Worm (Caenorhabditis elegans): Measurements from ENCODE around the gene F19B10.6.

F19B10.6 gene

ce11 chrII:3699591-3699990, 35.9 kb upstream of the F19B10.6 start, which contains the start of gene srx-104:
Gene srx-104, minus strand, starts transcription at chrII:3699691.
- TF ChIP-seq fos-1 (tag; optimal IDR thresholded peaks at IDR 0.05): no peak
- TF ChIP-seq alr-1 (tag; optimal IDR thresholded peaks at IDR 0.05): no peak
- TF ChIP-seq snpc-4 (tag; optimal IDR thresholded peaks at IDR 0.05): no peak
- TF ChIP-seq nhr-129 (tag; optimal IDR thresholded peaks at IDR 0.05): no peak
- no peak for TF ChIP-seq mdl-1 (tag; optimal IDR thresholded peaks at IDR 0.05)
- TF ChIP-seq ama-1 (optimal IDR thresholded peaks at IDR 0.05): no peak
- TF ChIP-seq nhr-6 (tag; optimal IDR thresholded peaks at IDR 0.05): no peak
- no peak for TF ChIP-seq nhr-12 (tag; optimal IDR thresholded peaks at IDR 0.05)
- TF ChIP-seq ceh-16 (tag; optimal IDR thresholded peaks at IDR 0.05): no peak
- TF ChIP-seq ceh-82 (tag; optimal IDR thresholded peaks at IDR 0.05): no peak
- TF ChIP-seq elt-1 (tag; optimal IDR thresholded peaks at IDR 0.05): no peak
- no peak for TF ChIP-seq nhr-23 (tag; optimal IDR thresholded peaks at IDR 0.05)
- TF ChIP-seq nhr-25 (tag; optimal IDR thresholded peaks at IDR 0.05): no peak
- TF ChIP-seq lin-11 (tag; optimal IDR thresholded peaks at IDR 0.05): no peak

ce11 chrII:3694664-3695063, 31.0 kb upstream of the F19B10.6 start, which contains the start of gene srx-102:
Gene srx-102, minus strand, starts transcription at chrII:3694764.
- TF ChIP-seq sem-4 (tag; optimal IDR thresholded peaks at IDR 0.05): no peak
- no peak for TF ChIP-seq ZK546.5 (tag; optimal IDR thresholded peaks at IDR 0.05)
- TF ChIP-seq sma-9 (GFP tag; optimal IDR thresholded peaks at IDR 0.05): no peak
- TF ChIP-seq sma-9 (tag; optimal IDR thresholded peaks at IDR 0.05): no peak
- TF ChIP-seq F13H6.1 (tag; optimal IDR thresholded peaks at IDR 0.05): no peak
- no peak for TF ChIP-seq lin-13 (GFP tag; optimal IDR thresholded peaks at IDR 0.05)
- TF ChIP-seq blmp-1 (tag; optimal IDR thresholded peaks at IDR 0.05; ENCODE audit: insufficient read depth): no peak
- TF ChIP-seq lin-11 (tag; optimal IDR thresholded peaks at IDR 0.05): no peak
- TF ChIP-seq unc-39 (tag; optimal IDR thresholded peaks at IDR 0.05): no peak
- TF ChIP-seq ceh-16 (tag; optimal IDR thresholded peaks at IDR 0.05): no peak
- no peak for TF ChIP-seq elt-3 (tag; optimal IDR thresholded peaks at IDR 0.05)
- no peak for TF ChIP-seq gmeb-1 (tag; optimal IDR thresholded peaks at IDR 0.05)
- no peak for TF ChIP-seq nhr-10 (tag; optimal IDR thresholded peaks at IDR 0.05)

- TF ChIP-seq nhr-6 (tag; optimal IDR thresholded peaks at IDR 0.05) (no peak), Y55F3AM.14 (GFP tag; optimal IDR thresholded peaks at IDR 0.05) (no peak), peb-1 (tag; optimal IDR thresholded peaks at IDR 0.05) (no peak), nhr-25 (tag; optimal IDR thresholded peaks at IDR 0.05) (no peak), sem-4 (tag; optimal IDR thresholded peaks at IDR 0.05) (no peak), nhr-129 (tag; optimal IDR thresholded peaks at IDR 0.05) (no peak), ztf-1 (GFP tag; conservative IDR thresholded peaks at IDR 0.05) (no peak), lin-13 (GFP tag; optimal IDR thresholded peaks at IDR 0.05) (no peak), nhr-77 (tag; optimal IDR thresholded peaks at IDR 0.05) (no peak), nhr-21 (tag; optimal IDR thresholded peaks at IDR 0.05) (no peak), C34F6.9 (tag; optimal IDR thresholded peaks at IDR 0.05) (no peak), mdl-1 (tag; optimal IDR thresholded peaks at IDR 0.05) (no peak), elt-1 (tag; optimal IDR thresholded peaks at IDR 0.05) (no peak), fos-1 (tag; optimal IDR thresholded peaks at IDR 0.05) (no peak)
Observed at ce11 chrII:3690646-3691045, 26.9 kb upstream of the F19B10.6 start, which contains the start of gene srx-101. Gene srx-101, minus strand, starts transcription at chrII:3690746.

- no peak for TF ChIP-seq ZK546.5 (tag; optimal IDR thresholded peaks at IDR 0.05)
- no peak for TF ChIP-seq sem-4 (tag; optimal IDR thresholded peaks at IDR 0.05)
- TF ChIP-seq ceh-82 (tag; optimal IDR thresholded peaks at IDR 0.05): no peak
- no peak for TF ChIP-seq mdl-1 (tag; optimal IDR thresholded peaks at IDR 0.05)
- no peak for TF ChIP-seq nhr-129 (tag; optimal IDR thresholded peaks at IDR 0.05)
- no peak for TF ChIP-seq nhr-25 (tag; optimal IDR thresholded peaks at IDR 0.05)
- no peak for TF ChIP-seq skn-1 (tag; optimal IDR thresholded peaks at IDR 0.05)
- no peak for TF ChIP-seq unc-39 (tag; optimal IDR thresholded peaks at IDR 0.05)
- no peak for TF ChIP-seq nhr-10 (tag; optimal IDR thresholded peaks at IDR 0.05)
- TF ChIP-seq mbf-1 (tag; optimal IDR thresholded peaks at IDR 0.05): no peak
- no peak for TF ChIP-seq nhr-11 (tag; optimal IDR thresholded peaks at IDR 0.05)
- TF ChIP-seq zag-1 (tag; optimal IDR thresholded peaks at IDR 0.05): no peak
- TF ChIP-seq nhr-23 (tag; optimal IDR thresholded peaks at IDR 0.05): no peak
- TF ChIP-seq lin-13 (GFP tag; optimal IDR thresholded peaks at IDR 0.05): no peak
- no peak for TF ChIP-seq blmp-1 (tag; optimal IDR thresholded peaks at IDR 0.05; ENCODE audit: insufficient read depth)
- no peak for TF ChIP-seq unc-62 (GFP tag; optimal IDR thresholded peaks at IDR 0.05)
- TF ChIP-seq Y55F3AM.14 (GFP tag; optimal IDR thresholded peaks at IDR 0.05): no peak
- no peak for TF ChIP-seq gmeb-1 (tag; optimal IDR thresholded peaks at IDR 0.05)
- TF ChIP-seq peb-1 (tag; optimal IDR thresholded peaks at IDR 0.05): no peak
Observed at ce11 chrII:3688333-3688732, 24.6 kb upstream of the F19B10.6 start, which contains the start of gene ifas-1. Gene ifas-1, minus strand, starts transcription at chrII:3688719.
